Worm (Caenorhabditis elegans): ENCODE measurements around the gene tig-2.

tig-2 gene

DNA sequence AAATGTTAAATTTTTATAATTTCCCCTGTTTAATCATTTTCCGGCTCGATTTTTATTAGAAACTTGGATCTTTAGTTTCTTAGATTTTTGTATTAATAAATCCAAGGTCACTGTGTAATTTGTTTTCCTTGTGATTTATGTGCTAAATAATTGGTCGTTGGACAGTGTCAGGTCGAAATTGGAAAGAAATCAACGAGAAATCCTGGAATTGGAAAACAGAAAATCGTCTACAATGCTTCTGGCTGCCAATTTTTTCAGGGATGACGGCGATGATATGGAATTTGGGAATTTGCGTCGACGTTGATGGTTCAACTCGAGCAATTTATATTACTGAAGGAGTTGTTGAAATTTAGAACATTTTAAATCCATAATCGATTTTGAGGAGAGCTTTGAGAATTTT lies 4.6 kb upstream of the tig-2 start:
- no peak for TF ChIP-seq unc-62 (GFP tag; optimal IDR thresholded peaks at IDR 0.05)

DNA sequence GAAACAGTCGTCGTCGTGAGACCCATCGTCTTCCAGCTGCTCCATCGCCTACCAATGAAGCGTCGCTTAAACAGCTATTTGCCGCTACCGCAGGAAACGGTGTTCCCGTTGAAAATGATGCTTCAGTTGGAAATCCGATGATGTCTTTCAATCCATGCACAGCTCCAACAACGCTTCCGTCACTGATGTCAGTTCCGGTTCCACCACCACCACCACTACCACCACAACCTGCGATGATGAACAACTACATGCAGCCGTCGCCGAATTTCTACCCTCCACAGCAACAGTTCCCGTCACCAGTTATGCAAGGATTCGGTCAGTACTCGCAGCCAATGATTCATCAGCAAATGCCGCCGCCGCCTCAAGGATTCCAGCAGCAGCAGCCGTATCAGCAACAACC lies 4.0 kb upstream of the tig-2 start:
- no peak for TF ChIP-seq unc-62 (GFP tag; optimal IDR thresholded peaks at IDR 0.05)

DNA sequence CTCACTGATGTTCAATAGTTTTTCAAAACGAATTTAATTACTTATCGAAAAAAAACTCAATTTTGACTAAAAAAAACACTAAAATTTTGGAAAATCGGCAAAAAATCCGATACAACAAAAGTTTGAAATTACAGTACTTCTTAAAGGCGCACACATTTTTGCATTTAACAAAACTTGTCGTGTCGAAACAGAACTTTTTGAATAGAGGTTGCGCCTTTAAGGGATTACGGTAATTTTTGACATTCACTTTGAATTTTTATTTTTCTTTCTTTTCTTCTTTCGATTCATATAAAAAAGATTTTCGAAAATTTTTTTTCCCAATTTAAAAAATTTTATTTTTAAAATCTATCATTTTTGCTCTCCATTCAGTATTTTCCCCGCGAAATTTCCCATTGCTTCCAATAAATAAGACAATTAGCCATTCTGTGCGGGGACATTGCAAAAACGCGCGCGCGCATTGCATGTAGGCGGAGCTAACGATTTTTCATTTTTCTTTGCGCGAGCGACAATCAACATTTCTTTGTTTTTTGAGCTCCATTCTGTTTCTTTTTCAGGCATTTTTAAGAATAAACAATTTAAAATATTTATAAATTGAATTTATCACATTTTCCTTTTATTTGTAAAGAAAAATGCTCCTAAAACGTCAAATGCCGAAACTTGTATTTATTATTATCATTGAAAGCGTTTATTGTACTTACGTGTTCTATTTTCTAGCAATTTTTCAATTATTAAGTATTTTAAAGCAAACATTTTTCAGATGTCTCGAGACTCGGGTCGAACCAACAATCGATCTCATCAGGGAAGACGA lies 1.4 kb upstream of the tig-2 start, which contains the start of gene F39G3.3:
Gene F39G3.3, plus strand, starts transcription at position 758 of the 808 bp plus-strand sequence.
- no peak for TF ChIP-seq unc-62 (GFP tag; optimal IDR thresholded peaks at IDR 0.05)

DNA sequence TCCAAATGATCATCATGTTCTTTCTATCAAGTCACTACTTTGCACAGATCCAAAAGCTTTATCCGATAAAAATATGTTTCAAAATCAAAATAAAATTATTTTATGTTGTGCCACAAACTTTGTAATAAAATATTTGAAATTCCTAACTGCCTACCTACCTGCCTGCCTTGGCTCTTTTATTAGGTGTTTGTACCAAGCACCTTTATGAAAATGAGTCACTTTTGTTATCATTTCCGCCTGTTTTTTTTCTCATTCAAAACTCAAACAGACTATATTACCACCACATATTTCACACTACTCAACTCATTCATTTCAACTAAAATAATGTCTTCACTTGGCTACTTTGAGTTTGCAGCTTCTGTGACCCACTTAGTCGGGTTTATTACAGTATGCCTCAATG lies 5.5 kb downstream of the tig-2 start, which contains the start of gene F39G3.4:
Gene F39G3.4, plus strand, starts transcription at position 301 of the 400 bp plus-strand sequence.
- no peak for TF ChIP-seq unc-62 (GFP tag; optimal IDR thresholded peaks at IDR 0.05)

DNA sequence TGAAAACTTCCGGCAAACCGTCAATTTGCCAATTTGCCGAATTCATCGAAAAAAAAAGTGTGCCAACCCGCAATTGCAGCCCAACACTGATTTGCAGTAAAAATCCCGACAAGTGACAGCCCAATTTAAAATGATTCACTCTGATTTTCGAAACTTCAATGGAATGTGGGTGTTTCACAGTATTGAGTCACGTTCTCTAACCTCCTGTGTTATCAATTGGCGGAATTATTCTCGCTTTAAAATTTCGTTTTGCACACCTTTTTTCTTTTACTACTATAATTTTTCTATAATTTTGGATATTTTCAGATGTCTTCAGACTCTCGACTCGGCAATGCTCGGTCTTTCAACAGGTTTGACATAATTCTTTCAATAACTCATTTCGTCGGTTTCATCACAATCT lies 7.6 kb downstream of the tig-2 start, which contains the start of gene F39G3.5:
Gene F39G3.5, plus strand, starts transcription at position 301 of the 400 bp plus-strand sequence.
- no peak for TF ChIP-seq unc-62 (GFP tag; optimal IDR thresholded peaks at IDR 0.05)

DNA sequence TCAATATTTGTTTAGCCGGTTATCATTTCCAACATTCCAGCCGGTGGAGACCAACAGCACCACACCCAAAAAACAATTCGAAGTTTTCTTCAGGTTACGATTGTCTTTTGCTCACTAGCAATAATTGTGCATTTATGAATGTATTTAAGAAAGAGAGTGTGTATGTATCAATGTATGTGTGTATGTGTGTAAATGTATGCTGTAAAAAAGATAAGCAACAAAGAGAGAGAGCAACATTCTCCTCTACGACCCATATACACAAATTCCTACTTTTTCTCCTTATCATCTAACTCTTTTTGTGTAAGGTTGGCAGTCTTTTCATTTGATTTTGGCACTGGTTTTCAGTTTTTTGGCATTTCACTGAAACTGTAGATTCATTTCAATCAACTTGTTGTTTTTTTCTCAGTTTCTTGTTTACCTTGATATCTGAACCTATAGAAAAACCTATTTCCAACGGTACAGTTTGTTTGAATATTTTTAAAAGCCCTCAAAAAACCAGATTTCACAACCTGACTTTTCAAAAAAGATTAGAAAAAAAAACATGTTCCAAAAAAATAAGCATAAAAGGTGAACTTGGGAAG lies 9.0 kb downstream of the tig-2 start:
- TF ChIP-seq unc-62 (GFP tag; optimal IDR thresholded peaks at IDR 0.05) = no peak

DNA sequence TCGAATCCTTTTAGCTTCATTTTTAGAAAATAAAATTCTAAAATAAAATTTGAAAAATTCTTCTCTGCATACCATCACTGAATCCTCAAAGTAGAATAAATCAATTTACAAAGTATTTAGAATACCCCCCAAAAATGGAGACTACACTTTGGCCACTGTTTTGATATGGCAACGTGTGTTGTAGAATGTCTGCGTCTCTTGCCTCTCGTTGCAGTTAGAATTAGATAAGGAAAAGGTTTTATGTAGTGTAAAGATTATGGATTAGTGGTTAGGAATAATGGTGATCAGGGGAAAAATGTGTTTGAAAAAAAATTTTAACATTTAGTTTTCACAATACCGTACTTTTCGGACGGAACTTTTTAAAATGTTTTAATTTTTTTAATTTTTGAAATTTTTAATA lies 10.0 kb downstream of the tig-2 start, which contains the start of gene prx-6:
Gene prx-6, minus strand, starts transcription at position 129 of the 400 bp plus-strand sequence.
- TF ChIP-seq unc-62 (GFP tag; optimal IDR thresholded peaks at IDR 0.05) = no peak

DNA sequence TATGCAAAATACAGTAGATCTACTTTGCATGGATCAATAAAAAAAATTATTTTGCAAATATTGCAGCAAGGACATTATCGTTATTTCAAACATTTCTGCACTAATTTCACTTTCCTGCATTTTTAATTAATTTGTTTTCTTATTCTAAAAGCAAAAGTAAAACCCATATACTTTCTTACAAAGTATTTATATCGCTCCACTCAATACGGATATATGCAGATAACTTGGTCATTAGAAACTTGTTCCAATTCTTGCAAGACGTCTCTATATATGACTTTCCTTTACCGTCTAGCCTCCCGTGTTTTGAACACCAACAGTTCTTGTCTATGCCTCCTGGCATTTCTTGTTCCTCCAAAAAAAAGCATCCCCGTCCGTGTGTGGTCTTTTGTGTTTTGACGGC lies 19.5 kb downstream of the tig-2 start, which contains the start of gene oac-24:
Gene oac-24, plus strand, starts transcription at position 301 of the 400 bp plus-strand sequence.
- TF ChIP-seq unc-62 (GFP tag; optimal IDR thresholded peaks at IDR 0.05) = no peak

DNA sequence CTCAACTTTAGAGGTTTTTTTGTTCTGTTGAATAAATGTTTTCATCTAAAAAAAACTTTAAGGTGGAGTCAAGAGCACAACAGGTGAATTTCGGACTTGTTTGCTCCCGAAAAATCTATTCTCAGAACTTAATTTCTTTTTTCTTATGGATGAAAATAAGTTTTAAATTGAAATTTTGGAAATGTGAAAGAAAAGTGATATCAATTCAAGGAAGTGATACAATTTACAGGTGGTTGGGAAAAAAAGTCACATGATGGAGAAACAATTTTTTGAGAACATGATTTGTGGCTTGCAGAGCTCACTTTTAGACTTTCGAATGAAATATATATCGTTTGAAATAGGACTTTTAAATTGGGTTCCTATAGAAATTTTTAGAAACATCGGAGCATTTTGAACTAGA lies 22.3 kb downstream of the tig-2 start:
- no peak for TF ChIP-seq unc-62 (GFP tag; optimal IDR thresholded peaks at IDR 0.05)

DNA sequence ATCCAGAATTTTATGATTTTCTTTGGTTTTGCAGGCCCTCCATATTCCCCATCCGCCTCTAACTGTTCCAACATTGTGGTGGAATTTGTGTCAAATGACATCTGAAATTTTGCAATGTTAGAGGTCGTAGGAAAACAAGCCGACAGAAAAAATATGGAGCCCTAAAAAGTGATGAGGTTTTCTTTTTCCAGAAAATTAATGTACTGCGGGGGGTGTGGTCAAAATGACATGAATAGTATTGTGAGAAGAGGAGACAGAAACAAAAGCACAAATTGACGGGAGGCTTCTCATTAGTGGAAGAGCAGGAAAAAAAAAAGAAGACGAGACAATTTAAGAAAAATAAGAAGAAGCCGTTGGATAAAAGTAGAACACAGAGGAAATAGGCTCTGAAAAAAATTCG lies 29.8 kb downstream of the tig-2 start, which contains the start of gene ZC266.1:
Gene ZC266.1, minus strand, starts transcription at position 101 of the 400 bp plus-strand sequence.
- no peak for TF ChIP-seq unc-62 (GFP tag; optimal IDR thresholded peaks at IDR 0.05)

DNA sequence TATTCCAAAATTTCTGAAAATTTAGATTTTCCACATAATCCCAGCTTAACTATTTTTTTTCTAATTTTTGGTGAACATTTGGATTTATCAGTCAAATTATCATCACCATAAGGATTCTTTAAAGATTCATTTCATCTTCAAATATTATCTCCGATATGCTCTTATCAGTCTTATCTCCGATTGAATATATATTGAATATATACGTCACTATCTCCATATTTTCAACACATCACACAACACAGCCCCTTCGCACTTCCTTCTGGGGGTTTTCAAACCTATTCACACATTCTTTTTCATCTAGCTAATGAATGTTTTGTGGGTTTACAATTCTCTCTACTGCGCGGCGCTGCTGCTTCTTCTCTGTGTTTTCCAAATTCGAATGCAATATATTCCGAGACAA lies 31.3 kb downstream of the tig-2 start:
- TF ChIP-seq unc-62 (GFP tag; optimal IDR thresholded peaks at IDR 0.05) = no peak

DNA sequence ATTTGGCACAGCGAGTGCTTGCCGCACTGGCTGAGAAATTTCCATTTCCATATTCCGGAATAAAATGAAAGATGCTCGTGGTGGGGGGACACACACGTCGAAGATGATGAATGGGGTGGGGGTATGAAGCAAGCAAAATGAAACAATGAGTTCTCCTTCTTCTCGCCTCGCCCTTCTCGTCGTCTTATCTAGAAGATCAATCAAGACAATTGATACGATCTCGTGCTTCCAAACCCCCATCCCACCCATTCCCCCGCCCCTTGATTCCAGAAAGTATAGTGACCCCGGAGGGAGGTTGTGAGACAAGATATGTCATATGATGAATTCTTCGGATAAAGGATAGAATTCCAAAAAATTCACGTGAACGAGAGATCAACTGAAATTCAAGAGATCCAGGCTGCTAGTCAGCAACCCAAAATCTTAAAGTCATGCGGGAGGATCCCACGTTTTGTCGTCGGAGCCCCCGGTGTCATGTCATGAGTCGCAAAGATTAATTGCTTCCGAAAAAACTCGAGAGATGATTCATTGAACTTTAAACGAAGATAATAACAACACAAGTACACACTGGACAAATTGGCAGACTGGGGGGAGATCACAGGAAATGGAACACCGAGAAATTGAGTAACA lies 35.4 kb downstream of the tig-2 start:
- TF ChIP-seq unc-62 (GFP tag; optimal IDR thresholded peaks at IDR 0.05) = no peak

DNA sequence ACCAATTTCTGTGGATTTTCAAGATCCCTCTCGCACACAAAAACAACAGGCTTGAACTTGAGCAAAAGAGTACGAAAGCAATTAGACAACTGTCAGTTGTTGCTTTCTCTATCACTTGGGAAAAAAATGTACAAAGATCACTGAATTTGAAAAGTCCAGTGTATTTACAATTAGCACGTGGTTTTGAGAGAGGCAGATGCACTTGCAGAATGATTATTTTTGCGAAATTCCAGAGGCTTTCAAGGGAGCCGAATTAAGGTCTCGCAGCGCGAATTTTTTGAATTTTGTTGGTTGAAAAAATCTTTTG lies 36.7 kb downstream of the tig-2 start:
- TF ChIP-seq unc-62 (GFP tag; optimal IDR thresholded peaks at IDR 0.05) = no peak

DNA sequence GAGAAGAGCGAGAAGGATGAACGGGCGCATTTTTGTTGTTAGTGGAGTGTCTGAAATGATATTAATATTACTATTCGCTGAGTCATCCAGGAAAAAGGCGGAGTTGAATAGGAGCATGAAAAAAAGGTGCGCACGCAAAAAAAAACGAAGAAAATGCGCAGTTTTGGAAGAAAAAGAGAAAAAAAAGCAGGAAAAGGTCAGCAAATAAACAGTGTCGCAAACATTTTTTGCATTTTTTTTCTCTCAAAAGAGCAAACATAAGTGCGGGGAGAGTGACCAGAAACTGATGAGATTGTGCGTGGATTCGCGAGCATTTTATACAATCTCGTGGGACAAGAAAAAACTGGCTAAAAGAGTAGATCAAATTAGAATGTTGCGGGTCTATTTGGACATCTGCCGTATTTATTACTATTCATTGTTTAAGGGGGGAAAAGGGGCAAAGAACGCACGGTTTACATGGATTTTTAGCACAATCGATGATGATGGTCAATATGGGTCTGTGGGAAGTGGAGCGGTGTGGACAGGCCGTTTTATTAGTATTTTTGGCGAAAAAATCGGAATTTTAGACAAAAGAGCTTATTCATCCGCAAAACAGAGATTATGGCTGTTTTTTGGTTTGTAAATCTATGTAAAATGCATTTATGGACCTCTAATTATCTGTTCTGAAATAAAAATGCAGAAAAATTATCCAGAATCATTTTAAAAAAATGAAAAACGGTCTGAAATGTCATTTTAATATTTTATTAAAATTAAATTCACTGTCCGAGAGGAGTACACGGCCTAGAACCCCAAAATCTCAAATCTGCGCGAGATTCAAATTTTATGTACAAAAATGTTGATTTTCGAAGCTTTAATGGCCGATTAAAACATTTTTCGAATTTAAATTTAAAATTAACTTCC lies 37.3 kb downstream of the tig-2 start, which contains the start of gene cpg-8:
Gene cpg-8, minus strand, starts transcription at position 51 of the 900 bp plus-strand sequence.
- no peak for TF ChIP-seq unc-62 (GFP tag; optimal IDR thresholded peaks at IDR 0.05)

DNA sequence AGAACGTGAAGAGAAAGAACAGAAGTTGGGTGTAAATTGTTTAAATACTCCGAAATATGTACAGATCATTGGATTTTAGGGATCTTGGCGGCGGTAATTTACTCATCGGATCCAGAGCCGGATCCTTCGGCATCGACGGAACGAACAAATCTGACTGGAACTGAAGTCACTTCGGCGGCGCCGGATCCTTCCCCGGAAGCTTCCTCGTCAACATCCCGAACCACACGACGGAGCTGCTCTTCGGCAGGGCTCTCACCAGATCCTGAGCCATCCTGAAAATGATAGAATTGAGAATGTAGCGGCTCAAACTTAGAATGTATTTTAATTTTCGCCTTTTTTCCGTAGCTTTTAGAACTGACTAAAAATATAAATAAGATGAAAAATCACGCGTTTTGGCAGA lies 38.3 kb downstream of the tig-2 start:
- TF ChIP-seq unc-62 (GFP tag; optimal IDR thresholded peaks at IDR 0.05) = no peak

Measured in whole organism, dauer.